Worm (Caenorhabditis elegans) whole organism, L3 larva: ENCODE measurements around the gene mks-5.

Source experiments
- lin-15B ChIP-seq: fragments of 150-350 bp; optimal IDR thresholded peaks from 2 replicates; lab custom pipeline; 2014; ENCODE audit warnings: missing biosample characterization, missing genetic modification characterization
- mdl-1 ChIP-seq: fragments of 150-350 bp; optimal IDR thresholded peaks from 2 replicates; lab custom pipeline; 2014; ENCODE audit warnings: missing biosample characterization, missing genetic modification characterization
- nhr-12 ChIP-seq: fragments of 150-350 bp; optimal IDR thresholded peaks from 2 replicates; lab custom pipeline; 2014; ENCODE audit warnings: missing biosample characterization, missing genetic modification characterization
- nhr-77 ChIP-seq: fragments of 150-350 bp; optimal IDR thresholded peaks from 2 replicates; lab custom pipeline; 2014; ENCODE audit warnings: missing biosample characterization, missing genetic modification characterization
- pqm-1 ChIP-seq: fragments of 150-350 bp; optimal IDR thresholded peaks from 2 replicates; lab custom pipeline; 2017; ENCODE audit warnings: missing biosample characterization, missing genetic modification characterization, inconsistent platforms
- unc-62 ChIP-seq: fragments of 150-350 bp; sonication (generic microtip); optimal IDR thresholded peaks from 4 replicates; lab custom pipeline; 2014; ENCODE audit warnings: missing biosample characterization, missing genetic modification reagents, missing genetic modification characterization

ce11 chrII:10675302-10675701, 44.7 kb upstream of the mks-5 start, which contains the start of gene ptb-1:
- TF ChIP-seq pqm-1 = no peak
- TF ChIP-seq nhr-12 = no peak
- TF ChIP-seq mdl-1 (tag; lab: Kevin White, UChicago) = no peak
- no peak for TF ChIP-seq nhr-77
- TF ChIP-seq unc-62 (GFP tag; lab: Kevin White, UChicago) = no peak
- TF ChIP-seq lin-15B = no peak
